Worm (Caenorhabditis elegans): ENCODE data around the gene math-42.
"Not testable (repeated sequence)": the region's sequence is repeated elsewhere in the genome, so short reads cannot be mapped to it uniquely, and the experiment has no call there.

- TF ChIP-seq T22C8.4 (GFP tag; IDR thresholded peaks at IDR 0.05); ztf-23 (GFP tag; IDR thresholded peaks at IDR 0.05); klf-2 (GFP tag; conservative IDR thresholded peaks at IDR 0.05); tab-1 (GFP tag; IDR thresholded peaks at IDR 0.05); ztf-29 (GFP tag; IDR thresholded peaks at IDR 0.05); flt-1 (GFP tag; IDR thresholded peaks at IDR 0.05); ref-1 (GFP tag; conservative IDR thresholded peaks at IDR 0.05); cog-1 (tag; optimal IDR thresholded peaks at IDR 0.05): not testable (repeated sequence)
Observed at ce11 chrII:2067451-2068021, 32.2 kb upstream of the math-42 start, which contains the start of gene F07E5.12.
